Worm (Caenorhabditis elegans) whole organism, L2 larva: ENCODE results near the gene subs-4.
A peak's percentile ranks its signal among the peaks of the same experiment; 100 is the strongest.

Experiments used
- C34F6.9 ChIP-seq: fragments of 150-350 bp; optimal IDR thresholded peaks from 2 replicates; lab custom pipeline; 2014; ENCODE audit warnings: missing biosample characterization, missing genetic modification characterization
- F13H6.1 ChIP-seq: sonication (generic microtip); optimal IDR thresholded peaks from 2 replicates; lab custom pipeline; 2016; ENCODE audit warnings: missing genetic modification characterization, missing compliant biosample characterization
- R02D3.7 ChIP-seq: fragments of 150-350 bp; optimal IDR thresholded peaks from 2 replicates; lab custom pipeline; 2014; ENCODE audit warnings: missing biosample characterization, missing genetic modification characterization
- Y55F3AM.14 ChIP-seq: fragments of 200-800 bp; sonication (Bioruptor generic); optimal IDR thresholded peaks from 2 replicates; lab custom pipeline; 2018; ENCODE audit warnings: mild to moderate bottlenecking, missing genetic modification characterization, missing compliant biosample characterization
- ZK546.5 ChIP-seq: sonication (generic microtip); optimal IDR thresholded peaks from 2 replicates; lab custom pipeline; 2017; ENCODE audit warnings: missing biosample characterization, missing genetic modification characterization
- alr-1 ChIP-seq: fragments of 150-350 bp; optimal IDR thresholded peaks from 2 replicates; lab custom pipeline; 2014; ENCODE audit warnings: missing biosample characterization, missing genetic modification characterization
- aly-2 ChIP-seq: fragments of 150-350 bp; optimal IDR thresholded peaks from 2 replicates; lab custom pipeline; 2014; ENCODE audit warnings: missing biosample characterization, missing genetic modification characterization
- ama-1 ChIP-seq: fragments of 150-350 bp; optimal IDR thresholded peaks from 2 replicates; lab custom pipeline; 2018; ENCODE audit warnings: inconsistent platforms
- blmp-1 ChIP-seq: sonication (generic microtip); optimal IDR thresholded peaks from 2 replicates; lab custom pipeline; 2017; ENCODE audit warnings: missing genetic modification characterization, mild to moderate bottlenecking, missing compliant biosample characterization, antibody characterized with exemption, moderate library complexity; ENCODE audit not compliant: insufficient read depth
- ceh-16 ChIP-seq: fragments of 150-350 bp; optimal IDR thresholded peaks from 2 replicates; lab custom pipeline; 2014; ENCODE audit warnings: missing biosample characterization, missing genetic modification characterization
- ceh-82 ChIP-seq: fragments of 150-350 bp; optimal IDR thresholded peaks from 2 replicates; lab custom pipeline; 2014; ENCODE audit warnings: missing biosample characterization, missing genetic modification characterization
- crh-2 ChIP-seq: sonication (generic microtip); optimal IDR thresholded peaks from 2 replicates; lab custom pipeline; 2017; ENCODE audit warnings: missing biosample characterization, missing genetic modification characterization
- dmd-4 ChIP-seq: sonication (generic microtip); optimal IDR thresholded peaks from 2 replicates; lab custom pipeline; 2017; ENCODE audit warnings: missing biosample characterization, missing genetic modification characterization
- egl-27 ChIP-seq: sonication (generic microtip); optimal IDR thresholded peaks from 3 replicates; lab custom pipeline; 2017; ENCODE audit warnings: missing biosample characterization, missing genetic modification reagents, missing genetic modification characterization
- elt-1 ChIP-seq: fragments of 150-350 bp; optimal IDR thresholded peaks from 2 replicates; lab custom pipeline; 2014; ENCODE audit warnings: missing biosample characterization, missing genetic modification characterization
- elt-3 ChIP-seq: sonication (generic microtip); optimal IDR thresholded peaks from 2 replicates; lab custom pipeline; 2017; ENCODE audit warnings: missing biosample characterization, missing genetic modification characterization
- fos-1 ChIP-seq: fragments of 150-350 bp; optimal IDR thresholded peaks from 2 replicates; lab custom pipeline; 2014; ENCODE audit warnings: missing biosample characterization, missing genetic modification characterization
- gmeb-1 ChIP-seq: fragments of 150-350 bp; optimal IDR thresholded peaks from 2 replicates; lab custom pipeline; 2014; ENCODE audit warnings: missing biosample characterization, missing genetic modification characterization
- lin-11 ChIP-seq: fragments of 150-350 bp; sonication (generic microtip); optimal IDR thresholded peaks from 2 replicates; lab custom pipeline; 2014; ENCODE audit warnings: missing biosample characterization, missing genetic modification characterization, inconsistent platforms, mixed read lengths
- lin-13 ChIP-seq: fragments of 150-350 bp; optimal IDR thresholded peaks from 2 replicates; lab custom pipeline; 2014; ENCODE audit warnings: missing biosample characterization, missing genetic modification reagents, missing genetic modification characterization
- lin-39 ChIP-seq: fragments of 150-350 bp; optimal IDR thresholded peaks from 2 replicates; lab custom pipeline; 2014; ENCODE audit warnings: missing biosample characterization, missing genetic modification reagents, missing genetic modification characterization
- lsy-2 ChIP-seq, 2 experiments: fragments of 150-350 bp in 1 of 2; sonication (generic microtip) in 1 of 2; optimal IDR thresholded peaks; 2 replicates each; lab custom pipeline; 2014 to 2017; ENCODE audit warnings: missing biosample characterization in 2 of 2, missing genetic modification characterization in 2 of 2
- mab-5 ChIP-seq: fragments of 150-350 bp; optimal IDR thresholded peaks from 2 replicates; lab custom pipeline; 2014; ENCODE audit warnings: missing biosample characterization, missing genetic modification characterization
- mbf-1 ChIP-seq: sonication (generic microtip); optimal IDR thresholded peaks from 2 replicates; lab custom pipeline; 2017; ENCODE audit warnings: missing biosample characterization, missing genetic modification characterization
- mdl-1 ChIP-seq, 2 experiments: fragments of 150-350 bp in 1 of 2; sonication (generic microtip) in 1 of 2; optimal IDR thresholded peaks; 2 replicates each; lab custom pipeline; 2017; ENCODE audit warnings: missing biosample characterization in 2 of 2, missing genetic modification characterization in 2 of 2
- nhr-10 ChIP-seq: sonication (generic microtip); optimal IDR thresholded peaks from 2 replicates; lab custom pipeline; 2017; ENCODE audit warnings: missing biosample characterization, missing genetic modification characterization
- nhr-11 ChIP-seq: fragments of 150-350 bp; optimal IDR thresholded peaks from 2 replicates; lab custom pipeline; 2014; ENCODE audit warnings: missing biosample characterization, missing genetic modification characterization
- nhr-12 ChIP-seq: fragments of 150-350 bp; optimal IDR thresholded peaks from 2 replicates; lab custom pipeline; 2014; ENCODE audit warnings: missing biosample characterization, missing genetic modification characterization
- nhr-129 ChIP-seq: fragments of 150-350 bp; optimal IDR thresholded peaks from 2 replicates; lab custom pipeline; 2014; ENCODE audit warnings: missing biosample characterization, missing genetic modification characterization
- nhr-21 ChIP-seq: fragments of 150-350 bp; optimal IDR thresholded peaks from 2 replicates; lab custom pipeline; 2014; ENCODE audit warnings: missing biosample characterization, missing genetic modification characterization
- nhr-23 ChIP-seq: fragments of 150-350 bp; optimal IDR thresholded peaks from 2 replicates; lab custom pipeline; 2014; ENCODE audit warnings: missing biosample characterization, missing genetic modification reagents, missing genetic modification characterization
- nhr-237 ChIP-seq: fragments of 150-350 bp; optimal IDR thresholded peaks from 2 replicates; lab custom pipeline; 2014; ENCODE audit warnings: missing biosample characterization, missing genetic modification characterization
- nhr-25 ChIP-seq: fragments of 150-350 bp; sonication (generic microtip); optimal IDR thresholded peaks from 3 replicates; lab custom pipeline; 2014; ENCODE audit warnings: missing biosample characterization, missing genetic modification characterization
- nhr-6 ChIP-seq: fragments of 150-350 bp; optimal IDR thresholded peaks from 2 replicates; lab custom pipeline; 2014; ENCODE audit warnings: missing biosample characterization, missing genetic modification characterization
- nhr-77 ChIP-seq: fragments of 150-350 bp; optimal IDR thresholded peaks from 2 replicates; lab custom pipeline; 2014; ENCODE audit warnings: missing biosample characterization, missing genetic modification characterization
- peb-1 ChIP-seq: fragments of 150-350 bp; optimal IDR thresholded peaks from 2 replicates; lab custom pipeline; 2014; ENCODE audit warnings: missing biosample characterization, missing genetic modification characterization
- sem-4 ChIP-seq: fragments of 150-350 bp; optimal IDR thresholded peaks from 2 replicates; lab custom pipeline; 2014; ENCODE audit warnings: missing biosample characterization, missing genetic modification reagents, missing genetic modification characterization
- skn-1 ChIP-seq: sonication (generic microtip); optimal IDR thresholded peaks from 2 replicates; lab custom pipeline; 2017; ENCODE audit warnings: missing biosample characterization, missing genetic modification characterization
- sma-3 ChIP-seq: sonication (generic microtip); optimal IDR thresholded peaks from 2 replicates; lab custom pipeline; 2016; ENCODE audit warnings: missing genetic modification reagents, missing genetic modification characterization, missing compliant biosample characterization
- sma-9 ChIP-seq, 2 experiments: fragments of 150-350 bp in 1 of 2; sonication (generic microtip) in 1 of 2; optimal IDR thresholded peaks; 2 replicates each; lab custom pipeline; 2014 to 2016; ENCODE audit warnings: missing genetic modification characterization in 2 of 2, mild to moderate bottlenecking in 1 of 2, missing biosample characterization in 1 of 2, missing compliant biosample characterization in 1 of 2, missing genetic modification reagents in 1 of 2, moderate library complexity in 1 of 2
- snpc-4 ChIP-seq: fragments of 150-350 bp; optimal IDR thresholded peaks from 2 replicates; lab custom pipeline; 2014; ENCODE audit warnings: missing biosample characterization, missing genetic modification characterization
- unc-39 ChIP-seq: fragments of 150-350 bp; optimal IDR thresholded peaks from 2 replicates; lab custom pipeline; 2014; ENCODE audit warnings: missing biosample characterization, missing genetic modification characterization
- unc-55 ChIP-seq: fragments of 150-350 bp; sonication (generic microtip); optimal IDR thresholded peaks from 3 replicates; lab custom pipeline; 2014; ENCODE audit warnings: missing biosample characterization, missing genetic modification reagents, missing genetic modification characterization
- unc-62 ChIP-seq: fragments of 150-350 bp; optimal IDR thresholded peaks from 2 replicates; lab custom pipeline; 2014; ENCODE audit warnings: missing biosample characterization, missing genetic modification reagents, missing genetic modification characterization
- zag-1 ChIP-seq: fragments of 150-350 bp; optimal IDR thresholded peaks from 2 replicates; lab custom pipeline; 2014; ENCODE audit warnings: missing biosample characterization, missing genetic modification characterization
- ztf-1 ChIP-seq: fragments of 200-800 bp; sonication (Bioruptor generic); conservative IDR thresholded peaks from 2 replicates; pipeline ENCODE4 v1.3.6; 2022; ENCODE audit warnings: missing genetic modification characterization, missing compliant biosample characterization
- ztf-11 ChIP-seq: sonication (generic microtip); optimal IDR thresholded peaks from 2 replicates; lab custom pipeline; 2017; ENCODE audit warnings: missing biosample characterization, missing genetic modification characterization
- ztf-4 ChIP-seq: fragments of 150-350 bp; optimal IDR thresholded peaks from 2 replicates; lab custom pipeline; 2014; ENCODE audit warnings: missing biosample characterization, missing genetic modification characterization

The subs-4 gene

DNA sequence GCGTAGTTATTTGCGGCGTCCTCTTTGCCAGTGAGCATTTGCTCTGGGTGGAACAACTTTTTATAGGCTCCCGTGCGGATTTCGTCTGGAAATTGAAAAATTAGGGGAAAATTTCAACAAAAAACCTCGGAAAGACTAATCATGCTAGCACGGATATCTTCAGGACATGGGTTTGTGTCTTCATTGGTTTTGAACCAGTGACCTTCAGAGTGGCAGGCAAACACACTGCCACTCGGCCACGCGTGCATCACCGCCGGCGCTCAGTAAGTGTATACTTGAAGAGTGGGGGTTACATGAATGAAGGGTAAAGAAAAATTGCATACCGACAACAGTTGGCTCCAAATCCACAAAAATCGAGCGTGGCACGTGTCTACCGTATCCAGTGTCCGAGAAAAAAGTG, 10.8 kb upstream of the subs-4 start:
- no peak for TF ChIP-seq elt-3 (tag; lab: Kevin White, UChicago)
- peak; percentile 48 for TF ChIP-seq Y55F3AM.14 (GFP tag; lab: Kevin White, UChicago)
- peak; percentile 41 for TF ChIP-seq F13H6.1 (tag; lab: Kevin White, UChicago)
- no peak for TF ChIP-seq peb-1 (tag; lab: Kevin White, UChicago)
- TF ChIP-seq nhr-77: no peak
- no peak for TF ChIP-seq mab-5
- TF ChIP-seq nhr-129 (tag; lab: Kevin White, UChicago): peak; percentile 75
- TF ChIP-seq lsy-2 (tag; optimal IDR thresholded peaks at IDR 0.05; lab: Kevin White, UChicago): peak in 1 of 2 experiments; percentile 34
- no peak for TF ChIP-seq mbf-1 (tag; lab: Kevin White, UChicago)
- TF ChIP-seq lin-11: peak; percentile 38
- TF ChIP-seq zag-1 (tag; lab: Kevin White, UChicago): peak; percentile 20
- TF ChIP-seq snpc-4: peak; percentile 44
- TF ChIP-seq ceh-16 (tag; lab: Kevin White, UChicago): no peak
- TF ChIP-seq sem-4 (tag; lab: Kevin White, UChicago): no peak
- no peak for TF ChIP-seq ztf-4 (tag; lab: Kevin White, UChicago)
- no peak for TF ChIP-seq R02D3.7
- TF ChIP-seq C34F6.9: peak; percentile 21
- no peak for TF ChIP-seq nhr-23 (tag; lab: Kevin White, UChicago)
- no peak for TF ChIP-seq nhr-10
- TF ChIP-seq nhr-6 (tag; lab: Kevin White, UChicago): no peak
- TF ChIP-seq ceh-82 (tag; lab: Kevin White, UChicago): no peak
- peak; percentile 21 for TF ChIP-seq fos-1 (tag; lab: Kevin White, UChicago)
- TF ChIP-seq unc-55 (GFP tag; lab: Kevin White, UChicago): peak; percentile 59
- no peak for TF ChIP-seq aly-2
- peak; percentile 29 for TF ChIP-seq crh-2 (tag; lab: Kevin White, UChicago)
- TF ChIP-seq lin-39 (tag; lab: Kevin White, UChicago): no peak
- peak in 1 of 2 experiments; percentile 14 for TF ChIP-seq mdl-1 (tag; optimal IDR thresholded peaks at IDR 0.05; lab: Kevin White, UChicago)
- TF ChIP-seq lin-13 (GFP tag; lab: Kevin White, UChicago): no peak
- TF ChIP-seq egl-27 (tag; lab: Kevin White, UChicago): peak; percentile 30
- TF ChIP-seq unc-62 (GFP tag; lab: Kevin White, UChicago): no peak
- TF ChIP-seq blmp-1: no peak
- no peak for TF ChIP-seq nhr-25 (tag; lab: Kevin White, UChicago)
- no peak for TF ChIP-seq ama-1 (lab: Kevin White, UChicago)
- no peak for TF ChIP-seq elt-1 (tag; lab: Kevin White, UChicago)
- 0 out of 2 replicates have a peak, but pooled peaks have one; percentile 64 for TF ChIP-seq ztf-1 (GFP tag; lab: Robert Waterston, UW)
- TF ChIP-seq nhr-11 (tag; lab: Kevin White, UChicago): no peak
- TF ChIP-seq sma-3: peak; percentile 50
- TF ChIP-seq skn-1 (tag; lab: Kevin White, UChicago): no peak
- TF ChIP-seq ZK546.5: no peak
- TF ChIP-seq nhr-21 (tag; lab: Kevin White, UChicago): no peak
- TF ChIP-seq nhr-12 (tag; lab: Kevin White, UChicago): no peak
- TF ChIP-seq dmd-4 (tag; lab: Kevin White, UChicago): no peak
- peak; percentile 56 for TF ChIP-seq sma-9 (GFP tag; optimal IDR thresholded peaks at IDR 0.05; lab: Kevin White, UChicago)
- no peak for TF ChIP-seq sma-9 (tag; optimal IDR thresholded peaks at IDR 0.05; lab: Kevin White, UChicago)
- no peak for TF ChIP-seq ztf-11 (tag; lab: Kevin White, UChicago)
- no peak for TF ChIP-seq nhr-237 (tag; lab: Kevin White, UChicago)
- no peak for TF ChIP-seq alr-1
- peak; percentile 4 for TF ChIP-seq gmeb-1 (tag; lab: Kevin White, UChicago)
- no peak for TF ChIP-seq unc-39
